Fruit fly (Drosophila melanogaster): ENCODE measurements around the gene nSyb.

The nSyb gene

DNA sequence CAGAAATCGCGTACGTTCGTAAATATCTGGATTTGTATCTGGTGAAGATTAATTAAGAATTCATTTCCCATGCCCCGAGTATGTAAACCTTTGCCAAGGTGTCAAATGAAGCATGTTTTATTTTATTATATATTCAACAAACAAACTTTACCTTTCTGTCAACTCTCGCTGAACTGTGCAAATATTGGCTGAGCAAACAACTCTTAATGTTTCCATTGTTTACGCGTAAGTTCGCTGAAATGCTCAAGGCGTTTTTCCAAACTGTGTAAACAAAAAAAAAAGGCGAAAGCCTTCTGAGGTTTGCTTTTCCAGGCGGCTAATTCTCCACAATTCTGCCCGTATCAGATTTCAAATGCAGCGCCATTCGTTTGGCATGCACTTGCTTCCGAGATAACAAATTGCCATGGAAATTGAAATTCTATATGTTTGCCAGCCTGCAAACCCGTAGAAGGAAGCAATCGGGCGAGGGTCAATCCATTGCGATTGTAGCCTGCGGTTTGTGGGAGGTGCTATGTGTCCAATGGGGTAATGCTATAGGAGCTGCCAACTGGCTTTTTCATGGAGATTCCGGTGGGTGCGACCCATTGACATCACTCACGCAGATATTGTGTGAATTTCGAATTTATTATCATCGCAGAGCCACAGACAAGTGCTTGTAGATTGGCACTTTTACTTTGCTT lies 45.7 kb downstream of the nSyb start (continued):
- TF ChIP-seq pnt (GFP tag; optimal IDR thresholded peaks at IDR 0.05): peak; percentile 1
- TF ChIP-seq Neu2 (GFP tag; optimal IDR thresholded peaks at IDR 0.05; ENCODE audit: borderline replicate concordance): no peak
- TF ChIP-seq BEAF-32 (GFP tag; optimal IDR thresholded peaks at IDR 0.05): no peak
- no peak for TF ChIP-seq ttk (GFP tag; IDR thresholded peaks at IDR 0.05)
- no peak for TF ChIP-seq yki (optimal IDR thresholded peaks at IDR 0.05)
- TF ChIP-seq sens (GFP tag): peak; percentile 86
- no peak for TF ChIP-seq CG16863 (GFP tag; optimal IDR thresholded peaks at IDR 0.05)
- TF ChIP-seq Sox102F (GFP tag; optimal IDR thresholded peaks at IDR 0.05): no peak
- peak; percentile 3 for TF ChIP-seq Oli (tag; optimal IDR thresholded peaks at IDR 0.05)
- peak; percentile 71 for TF ChIP-seq NfI (GFP tag; optimal IDR thresholded peaks at IDR 0.05)
- 0 out of 2 replicates have a peak, but pooled peaks have one; percentile 50 for TF ChIP-seq CG5953 (GFP tag; IDR thresholded peaks at IDR 0.05)
- no peak for TF ChIP-seq H2.0 (GFP tag; IDR thresholded peaks at IDR 0.05)
- TF ChIP-seq disco-r (GFP tag; optimal IDR thresholded peaks at IDR 0.05): no peak
- no peak for TF ChIP-seq CG30020 (tag; optimal IDR thresholded peaks at IDR 0.05)
- TF ChIP-seq HLHmδ (GFP tag; optimal IDR thresholded peaks at IDR 0.05): no peak
- TF ChIP-seq MESR4 (GFP tag; optimal IDR thresholded peaks at IDR 0.05): no peak
- peak; percentile 26; the same call in 1 of the 3 replicates for TF ChIP-seq CG6175 (GFP tag; IDR thresholded peaks at IDR 0.05)
- TF ChIP-seq cato (GFP tag; optimal IDR thresholded peaks at IDR 0.05; ENCODE audit: borderline replicate concordance): no peak
- 0 out of 3 replicates have a peak, but pooled peaks have one; percentile 11 for TF ChIP-seq Mrtf (GFP tag; IDR thresholded peaks at IDR 0.05)
- TF ChIP-seq CG12071 (GFP tag; optimal IDR thresholded peaks at IDR 0.05): peak; percentile 94
- no peak for TF ChIP-seq CG34224 (GFP tag; IDR thresholded peaks at IDR 0.05; ENCODE audit: partially characterized antibody)
- TF ChIP-seq HmgZ (tag; optimal IDR thresholded peaks at IDR 0.05): peak; percentile 79
- peak in 1 of 2 experiments; percentile 59 for TF ChIP-seq Hr51 (GFP tag; optimal IDR thresholded peaks at IDR 0.05)
- no peak for TF ChIP-seq CG15479 (GFP tag; optimal IDR thresholded peaks at IDR 0.05)
- peak; percentile 41; the same call in 1 of the 2 replicates for TF ChIP-seq Poxn (GFP tag; IDR thresholded peaks at IDR 0.05)
- peak; percentile 11 for TF ChIP-seq CG15601 (tag; optimal IDR thresholded peaks at IDR 0.05)
- no peak for TF ChIP-seq ato (GFP tag; IDR thresholded peaks at IDR 0.05; ENCODE audit: partially characterized antibody)
- TF ChIP-seq CG2889 (GFP tag; IDR thresholded peaks at IDR 0.05): peak; percentile 31; the same call in 1 of the 3 replicates
- no peak for TF ChIP-seq CG9215 (GFP tag; IDR thresholded peaks at IDR 0.05)
- no peak for TF ChIP-seq da (GFP tag; optimal IDR thresholded peaks at IDR 0.05)
- TF ChIP-seq Dp (GFP tag; optimal IDR thresholded peaks at IDR 0.05): no peak
- no peak for TF ChIP-seq CG7963 (GFP tag; IDR thresholded peaks at IDR 0.05; ENCODE audit: partially characterized antibody)
- TF ChIP-seq CG12769 (tag; optimal IDR thresholded peaks at IDR 0.05): no peak
- peak; percentile 63 for TF ChIP-seq CG33213 (GFP tag; optimal IDR thresholded peaks at IDR 0.05)
- peak; percentile 76 for TF ChIP-seq CG11456 (GFP tag; IDR thresholded peaks at IDR 0.05)
- no peak for TF ChIP-seq Dref (GFP tag; IDR thresholded peaks at IDR 0.05)
- no peak for TF ChIP-seq CG30431 (GFP tag; optimal IDR thresholded peaks at IDR 0.05)
- peak; percentile 83 for TF ChIP-seq CG10147 (GFP tag; optimal IDR thresholded peaks at IDR 0.05)
- no peak for TF ChIP-seq crol (GFP tag; IDR thresholded peaks at IDR 0.05)
- TF ChIP-seq Chrac-16 (GFP tag; optimal IDR thresholded peaks at IDR 0.05): no peak
- TF ChIP-seq Six4 (GFP tag; optimal IDR thresholded peaks at IDR 0.05): peak; percentile 26
- no peak; the same call in 1 of the 2 replicates for TF ChIP-seq MBD-R2 (GFP tag; IDR thresholded peaks at IDR 0.05)
- TF ChIP-seq tap (tag; optimal IDR thresholded peaks at IDR 0.05): no peak
- no peak for TF ChIP-seq Oaz (GFP tag; IDR thresholded peaks at IDR 0.05)
- no peak for TF ChIP-seq Kr (GFP tag; optimal IDR thresholded peaks at IDR 0.05)
- TF ChIP-seq CG11696 (GFP tag; IDR thresholded peaks at IDR 0.05): peak; percentile 47; the same call in 1 of the 2 replicates
- peak; percentile 39; the same call in 1 of the 2 replicates for TF ChIP-seq CG32767 (GFP tag; IDR thresholded peaks at IDR 0.05)
- no peak for TF ChIP-seq unc-4 (GFP tag; IDR thresholded peaks at IDR 0.05; ENCODE audit: partially characterized antibody)
- no peak for TF ChIP-seq CG7271 (tag; optimal IDR thresholded peaks at IDR 0.05)
